Fruit fly (Drosophila melanogaster): ENCODE measurements around the gene CG12877.

dm6 chr3R:27695019-27695418 is 11.9 kb upstream of the CG12877 start, which contains the start of gene HSPBAP1:
- TF ChIP-seq usp (GFP tag; optimal IDR thresholded peaks at IDR 0.05) (no peak), pan (optimal IDR thresholded peaks at IDR 0.05) (no peak), psq (optimal IDR thresholded peaks at IDR 0.05) (no peak), CG8478 (optimal IDR thresholded peaks at IDR 0.05) (no peak)
